Fruit fly (Drosophila melanogaster): Measurements from ENCODE around the gene Ype.

Gene Ype

DNA sequence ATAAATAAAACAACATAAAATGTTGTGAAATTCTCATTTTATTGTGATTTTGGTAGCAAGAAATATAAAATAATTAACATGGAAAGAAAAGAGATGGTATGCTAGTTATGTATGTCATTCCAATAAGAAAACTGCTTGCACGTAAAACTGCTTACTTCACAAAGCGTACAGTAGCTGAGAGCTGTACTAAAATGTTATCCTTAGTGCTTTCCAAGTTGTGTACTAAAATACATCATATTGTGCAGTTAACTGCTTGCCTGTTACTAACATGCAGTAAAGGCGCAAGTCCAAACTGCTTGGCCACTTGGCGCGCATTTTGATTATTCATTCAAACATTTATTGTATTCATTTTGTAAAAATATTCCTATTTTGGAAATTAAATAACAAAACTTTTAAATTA is 33.8 kb upstream of the Ype start (continued):
- TF ChIP-seq exex (tag; optimal IDR thresholded peaks at IDR 0.05) = no peak
- TF ChIP-seq CTCF (GFP tag; optimal IDR thresholded peaks at IDR 0.05) = peak; percentile 65
- no peak for TF ChIP-seq stc (GFP tag; IDR thresholded peaks at IDR 0.05)
- TF ChIP-seq zf30C (GFP tag; optimal IDR thresholded peaks at IDR 0.05) = no peak
- no peak for TF ChIP-seq CG5953 (GFP tag; IDR thresholded peaks at IDR 0.05)
- no peak for TF ChIP-seq cato (GFP tag; optimal IDR thresholded peaks at IDR 0.05; ENCODE audit: borderline replicate concordance)
- no peak for TF ChIP-seq kni (GFP tag; optimal IDR thresholded peaks at IDR 0.05)
- no peak for TF ChIP-seq tap (tag; optimal IDR thresholded peaks at IDR 0.05)
- TF ChIP-seq NC2β (GFP tag; optimal IDR thresholded peaks at IDR 0.05) = no peak
- TF ChIP-seq Max (GFP tag; optimal IDR thresholded peaks at IDR 0.05) = no peak
- TF ChIP-seq unc-4 (GFP tag; IDR thresholded peaks at IDR 0.05; ENCODE audit: partially characterized antibody) = no peak
- no peak for TF ChIP-seq CG15696 (tag; optimal IDR thresholded peaks at IDR 0.05)
- TF ChIP-seq CG7987 (GFP tag; optimal IDR thresholded peaks at IDR 0.05) = no peak
- TF ChIP-seq CG42726 (GFP tag; IDR thresholded peaks at IDR 0.05; ENCODE audit: partially characterized antibody) = peak; percentile 32; the same call in 1 of the 2 replicates
- no peak for TF ChIP-seq Scr (GFP tag; IDR thresholded peaks at IDR 0.05; ENCODE audit: partially characterized antibody)
- TF ChIP-seq ara (GFP tag; IDR thresholded peaks at IDR 0.05) = no peak
- no peak for TF ChIP-seq kah (GFP tag; optimal IDR thresholded peaks at IDR 0.05)
- TF ChIP-seq CG17802 (tag; optimal IDR thresholded peaks at IDR 0.05) = no peak
- TF ChIP-seq trem (tag; optimal IDR thresholded peaks at IDR 0.05) = peak; percentile 30
- no peak for TF ChIP-seq dm (GFP tag; optimal IDR thresholded peaks at IDR 0.05)
- no peak for TF ChIP-seq ac (GFP tag; optimal IDR thresholded peaks at IDR 0.05)
- no peak for TF ChIP-seq CG11247 (GFP tag; IDR thresholded peaks at IDR 0.05)
- TF ChIP-seq slp2 (GFP tag; optimal IDR thresholded peaks at IDR 0.05) = no peak
- no peak for TF ChIP-seq Blimp-1 (GFP tag; optimal IDR thresholded peaks at IDR 0.05)
- no peak for TF ChIP-seq gsb (GFP tag; IDR thresholded peaks at IDR 0.05)
- TF ChIP-seq HmgD (GFP tag; optimal IDR thresholded peaks at IDR 0.05) = peak; percentile 31
- TF ChIP-seq CG14965 (GFP tag; optimal IDR thresholded peaks at IDR 0.05; ENCODE audit: borderline replicate concordance) = no peak
- no peak for TF ChIP-seq CG4730 (GFP tag; IDR thresholded peaks at IDR 0.05)
- TF ChIP-seq Vsx1 (GFP tag; optimal IDR thresholded peaks at IDR 0.05) = no peak
- TF ChIP-seq ERR (GFP tag; optimal IDR thresholded peaks at IDR 0.05) = no peak
- TF ChIP-seq CG17361 (GFP tag; IDR thresholded peaks at IDR 0.05) = no peak
- TF ChIP-seq CG8359 (GFP tag; optimal IDR thresholded peaks at IDR 0.05; ENCODE audit: borderline replicate concordance) = no peak
- no peak for TF ChIP-seq z (GFP tag; IDR thresholded peaks at IDR 0.05)
- no peak for TF ChIP-seq dmrt11E (tag; optimal IDR thresholded peaks at IDR 0.05)
- TF ChIP-seq bbx (GFP tag; IDR thresholded peaks at IDR 0.05; ENCODE audit: partially characterized antibody) = peak; percentile 16; the same call in 1 of the 2 replicates
- TF ChIP-seq Elba2 (GFP tag; optimal IDR thresholded peaks at IDR 0.05) = peak; percentile 57
- TF ChIP-seq Gsc (GFP tag; IDR thresholded peaks at IDR 0.05) = no peak
- no peak for TF ChIP-seq dysf (GFP tag; IDR thresholded peaks at IDR 0.05)
- no peak for TF ChIP-seq CG6272 (GFP tag; IDR thresholded peaks at IDR 0.05)
- peak; percentile 36 for TF ChIP-seq pita (GFP tag; optimal IDR thresholded peaks at IDR 0.05)
- TF ChIP-seq CG3163 (GFP tag; optimal IDR thresholded peaks at IDR 0.05) = no peak
- peak; percentile 19 for TF ChIP-seq Hr3 (GFP tag; optimal IDR thresholded peaks at IDR 0.05)
- no peak for TF ChIP-seq fd3F (GFP tag; optimal IDR thresholded peaks at IDR 0.05)
- TF ChIP-seq Rfx (GFP tag; IDR thresholded peaks at IDR 0.05) = no peak
- no peak for TF ChIP-seq fu2 (GFP tag; optimal IDR thresholded peaks at IDR 0.05)
- no peak for TF ChIP-seq gem (tag; optimal IDR thresholded peaks at IDR 0.05)
- no peak for TF ChIP-seq lov (optimal IDR thresholded peaks at IDR 0.05)
- TF ChIP-seq lov (GFP tag; IDR thresholded peaks at IDR 0.05) = no peak
- TF ChIP-seq eve (GFP tag; optimal IDR thresholded peaks at IDR 0.05) = no peak
- TF ChIP-seq CG8290 (GFP tag; optimal IDR thresholded peaks at IDR 0.05) = peak; percentile 49
- TF ChIP-seq CG8290 (tag; optimal IDR thresholded peaks at IDR 0.05) = no peak
- no peak for TF ChIP-seq Oli (tag; optimal IDR thresholded peaks at IDR 0.05)
- TF ChIP-seq D19A (tag; optimal IDR thresholded peaks at IDR 0.05) = no peak
